Worm (Caenorhabditis elegans): Measurements from ENCODE around the gene unc-8.
A peak's percentile ranks its signal among the peaks of the same experiment; 100 is the strongest.

Gene unc-8

ce11 chrIV:7212769-7213168 is 15.8 kb downstream of the unc-8 start:
- TF ChIP-seq eyg-1 (tag; optimal IDR thresholded peaks at IDR 0.05) (no peak), lin-11 (tag; optimal IDR thresholded peaks at IDR 0.05) (no peak), lim-6 (tag; optimal IDR thresholded peaks at IDR 0.05) (no peak), hlh-30 (tag; optimal IDR thresholded peaks at IDR 0.05; ENCODE audit: insufficient read depth) (no peak), sox-4 (tag; optimal IDR thresholded peaks at IDR 0.05) (no peak), pqm-1 (tag; optimal IDR thresholded peaks at IDR 0.05) (no peak), K02D7.2 (tag; optimal IDR thresholded peaks at IDR 0.05) (no peak), elt-2 (tag; optimal IDR thresholded peaks at IDR 0.05) (no peak), tbx-2 (tag; optimal IDR thresholded peaks at IDR 0.05) (no peak), ceh-30 (tag; optimal IDR thresholded peaks at IDR 0.05) (no peak), hlh-6 (tag; optimal IDR thresholded peaks at IDR 0.05) (no peak)

- TF ChIP-seq nhr-232 (tag; optimal IDR thresholded peaks at IDR 0.05), result no peak
- TF ChIP-seq elt-4 (tag; optimal IDR thresholded peaks at IDR 0.05), result no peak
- TF ChIP-seq pha-4 (tag; optimal IDR thresholded peaks at IDR 0.05), result no peak
- TF ChIP-seq sox-4 (tag; optimal IDR thresholded peaks at IDR 0.05), result no peak
- no peak for TF ChIP-seq unc-42 (tag; optimal IDR thresholded peaks at IDR 0.05)
- no peak for TF ChIP-seq syd-9 (tag; optimal IDR thresholded peaks at IDR 0.05)
- no peak for TF ChIP-seq hlh-13 (GFP tag; optimal IDR thresholded peaks at IDR 0.05)
- TF ChIP-seq lin-11 (tag; optimal IDR thresholded peaks at IDR 0.05), result no peak
- TF ChIP-seq unc-86 (tag; optimal IDR thresholded peaks at IDR 0.05), result no peak
- TF ChIP-seq odd-2 (tag; optimal IDR thresholded peaks at IDR 0.05), result no peak
- TF ChIP-seq lim-6 (tag; optimal IDR thresholded peaks at IDR 0.05), result no peak
- no peak for TF ChIP-seq unc-55 (GFP tag; optimal IDR thresholded peaks at IDR 0.05)
- TF ChIP-seq sox-2 (GFP tag; IDR thresholded peaks at IDR 0.05), result no peak
- TF ChIP-seq ceh-45 (GFP tag; IDR thresholded peaks at IDR 0.05), result no peak
- TF ChIP-seq T23F11.4 (GFP tag; optimal IDR thresholded peaks at IDR 0.05), result no peak
- TF ChIP-seq ceh-19 (GFP tag; optimal IDR thresholded peaks at IDR 0.05), result no peak
Measured at ce11 chrIV:7216210-7216609, 19.3 kb downstream of the unc-8 start.

- no peak for TF ChIP-seq ceh-18 (tag; optimal IDR thresholded peaks at IDR 0.05)
- no peak for TF ChIP-seq dve-1 (tag; optimal IDR thresholded peaks at IDR 0.05)
- no peak for TF ChIP-seq ceh-6 (GFP tag; optimal IDR thresholded peaks at IDR 0.05)
- no peak for TF ChIP-seq ttx-3 (tag; optimal IDR thresholded peaks at IDR 0.05)
- no peak for TF ChIP-seq hlh-6 (tag; optimal IDR thresholded peaks at IDR 0.05)
- TF ChIP-seq hlh-8 (tag; optimal IDR thresholded peaks at IDR 0.05), result no peak
- TF ChIP-seq C08G9.2 (tag; optimal IDR thresholded peaks at IDR 0.05), result no peak
- no peak for TF ChIP-seq ceh-45 (GFP tag; IDR thresholded peaks at IDR 0.05)
- TF ChIP-seq ceh-2 (tag; optimal IDR thresholded peaks at IDR 0.05), result no peak
- no peak for TF ChIP-seq sox-2 (GFP tag; IDR thresholded peaks at IDR 0.05)
- no peak for TF ChIP-seq unc-55 (GFP tag; optimal IDR thresholded peaks at IDR 0.05)
- TF ChIP-seq elt-2 (tag; optimal IDR thresholded peaks at IDR 0.05), result no peak
- no peak for TF ChIP-seq ama-1 (optimal IDR thresholded peaks at IDR 0.05)
- no peak for TF ChIP-seq odd-2 (tag; optimal IDR thresholded peaks at IDR 0.05)
- TF ChIP-seq hlh-30 (tag; optimal IDR thresholded peaks at IDR 0.05; ENCODE audit: insufficient read depth), result no peak
- TF ChIP-seq unc-86 (tag; optimal IDR thresholded peaks at IDR 0.05), result no peak
- TF ChIP-seq che-1 (tag; optimal IDR thresholded peaks at IDR 0.05), result no peak
- TF ChIP-seq F13H6.1 (tag; optimal IDR thresholded peaks at IDR 0.05), result no peak
Measured at ce11 chrIV:7219398-7220087, 22.6 kb downstream of the unc-8 start, which contains the start of the genes glb-23 and R13A1.1. Gene glb-23 (minus strand): TSS chrIV:7219498. Gene R13A1.1 (plus strand): TSS chrIV:7220037.

ce11 chrIV:7222088-7222487 is 25.1 kb downstream of the unc-8 start:
- TF ChIP-seq che-1 (tag; optimal IDR thresholded peaks at IDR 0.05) (no peak), unc-42 (tag; optimal IDR thresholded peaks at IDR 0.05) (peak; percentile 66)
